Fruit fly (Drosophila melanogaster) whole organism, embryonic: ENCODE data around the gene CG14805.

Source experiments
- Antp ChIP-seq: fragments of 200-800 bp; sonication (Bioruptor generic); optimal IDR thresholded peaks from 3 replicates; lab custom pipeline; 2016; ENCODE audit warnings: missing biosample characterization, missing genetic modification characterization
- Atf3 ChIP-seq: fragments of 200-800 bp; sonication (Bioruptor generic); optimal IDR thresholded peaks from 3 replicates; lab custom pipeline; 2016; ENCODE audit warnings: missing biosample characterization, missing genetic modification characterization
- BtbVII ChIP-seq: fragments of 200-800 bp; sonication (Bioruptor generic); optimal IDR thresholded peaks from 3 replicates; lab custom pipeline; 2017; ENCODE audit warnings: missing biosample characterization, mild to moderate bottlenecking, missing genetic modification characterization
- CG10274 ChIP-seq: fragments of 200-800 bp; sonication (Bioruptor generic); optimal IDR thresholded peaks from 3 replicates; lab custom pipeline; 2017; ENCODE audit warnings: missing biosample characterization, mild to moderate bottlenecking, missing genetic modification characterization
- CG10543 ChIP-seq: fragments of 200-800 bp; sonication (Bioruptor generic); optimal IDR thresholded peaks from 3 replicates; lab custom pipeline; 2017; ENCODE audit warnings: missing biosample characterization, mild to moderate bottlenecking, missing genetic modification characterization, moderate library complexity
- CG11085 ChIP-seq: fragments of 200-800 bp; sonication (Bioruptor generic); IDR thresholded peaks from 2 replicates; pipeline ENCODE4 v1.3.6; 2022; ENCODE audit warnings: missing biosample characterization, missing genetic modification characterization
- CG13123 ChIP-seq: fragments of 200-800 bp; sonication (Bioruptor generic); optimal IDR thresholded peaks from 2 replicates; lab custom pipeline; 2016; ENCODE audit warnings: missing biosample characterization, missing genetic modification characterization
- CG14667 ChIP-seq: fragments of 200-800 bp; sonication (Bioruptor generic); IDR thresholded peaks from 2 replicates; pipeline ENCODE4 v1.3.6; 2022; ENCODE audit warnings: missing biosample characterization, missing genetic modification characterization
- CG15479 ChIP-seq: fragments of 200-800 bp; sonication (Bioruptor generic); optimal IDR thresholded peaks from 3 replicates; lab custom pipeline; 2019; ENCODE audit warnings: missing biosample characterization, mild to moderate bottlenecking, missing genetic modification characterization, moderate library complexity
- CG16813 ChIP-seq: fragments of 200-800 bp; sonication (Bioruptor generic); IDR thresholded peaks from 3 replicates; pipeline ENCODE4 v1.3.6; 2022; ENCODE audit warnings: missing biosample characterization, missing genetic modification characterization; ENCODE audit not compliant: partially characterized antibody
- CG16863 ChIP-seq: fragments of 200-800 bp; sonication (Bioruptor generic); optimal IDR thresholded peaks from 3 replicates; lab custom pipeline; 2016; ENCODE audit warnings: missing biosample characterization, missing genetic modification characterization
- CG17328 ChIP-seq: fragments of 200-800 bp; sonication (Bioruptor generic); IDR thresholded peaks from 2 replicates; pipeline ENCODE4 v1.3.6; 2022; ENCODE audit warnings: missing biosample characterization, missing genetic modification characterization
- CG17829 ChIP-seq: fragments of 200-800 bp; optimal IDR thresholded peaks from 2 replicates; lab custom pipeline; 2019; ENCODE audit warnings: missing biosample characterization, mild to moderate bottlenecking, missing genetic modification characterization, moderate library complexity
- CG1832 ChIP-seq: fragments of 200-800 bp; sonication (Bioruptor generic); optimal IDR thresholded peaks from 2 replicates; lab custom pipeline; 2017; ENCODE audit warnings: missing biosample characterization, mild to moderate bottlenecking, missing genetic modification characterization, inconsistent platforms
- CG18599 ChIP-seq: fragments of 200-800 bp; sonication (Bioruptor generic); optimal IDR thresholded peaks from 3 replicates; lab custom pipeline; 2017; ENCODE audit warnings: missing biosample characterization, missing genetic modification characterization, mild to moderate bottlenecking, moderate library complexity, missing genetic modification reagents
- CG2129 ChIP-seq: fragments of 200-800 bp; sonication (Bioruptor generic); IDR thresholded peaks from 2 replicates; pipeline ENCODE4 v1.3.6; 2022; ENCODE audit warnings: missing biosample characterization, missing genetic modification characterization; ENCODE audit not compliant: partially characterized antibody
- CG2202 ChIP-seq: fragments of 200-800 bp; sonication (Bioruptor generic); optimal IDR thresholded peaks from 2 replicates; lab custom pipeline; 2018; ENCODE audit warnings: missing biosample characterization, mild to moderate bottlenecking, missing genetic modification characterization
- CG30403 ChIP-seq: fragments of 200-800 bp; sonication (Bioruptor generic); optimal IDR thresholded peaks from 3 replicates; lab custom pipeline; 2016; ENCODE audit warnings: missing biosample characterization, missing genetic modification characterization
- CG31388 ChIP-seq: fragments of 200-800 bp; sonication (Bioruptor generic); optimal IDR thresholded peaks from 2 replicates; lab custom pipeline; 2016; ENCODE audit warnings: missing biosample characterization, missing genetic modification characterization
- CG3838 ChIP-seq: fragments of 200-800 bp; sonication (Bioruptor generic); optimal IDR thresholded peaks from 3 replicates; lab custom pipeline; 2016; ENCODE audit warnings: missing biosample characterization, missing genetic modification characterization
- CG4617 ChIP-seq: fragments of 200-800 bp; sonication (Bioruptor generic); optimal IDR thresholded peaks from 3 replicates; lab custom pipeline; 2016; ENCODE audit warnings: missing biosample characterization, missing genetic modification characterization, borderline replicate concordance
- CG4820 ChIP-seq: fragments of 200-800 bp; sonication (Bioruptor generic); optimal IDR thresholded peaks from 3 replicates; lab custom pipeline; 2016; ENCODE audit warnings: missing biosample characterization, missing genetic modification characterization
- CG8478 ChIP-seq: fragments of >200 bp; optimal IDR thresholded peaks from 2 replicates; lab custom pipeline; 2018
- CG9727 ChIP-seq: fragments of 200-800 bp; sonication (Bioruptor generic); optimal IDR thresholded peaks from 3 replicates; lab custom pipeline; 2017; ENCODE audit warnings: missing biosample characterization, mild to moderate bottlenecking, missing genetic modification characterization
- E2f2 ChIP-seq: fragments of 200-800 bp; sonication (Bioruptor generic); IDR thresholded peaks from 2 replicates; pipeline ENCODE4 v1.3.6; 2022; ENCODE audit warnings: missing biosample characterization, missing genetic modification characterization
- Ets65A ChIP-seq: fragments of 200-800 bp; sonication (Bioruptor generic); peaks from one replicate; lab custom pipeline; 2016; ENCODE audit warnings: missing biosample characterization, missing genetic modification characterization
- Fer3 ChIP-seq: fragments of 200-800 bp; sonication (Bioruptor generic); optimal IDR thresholded peaks from 2 replicates; lab custom pipeline; 2018; ENCODE audit warnings: missing biosample characterization, mild to moderate bottlenecking, missing genetic modification characterization, moderate library complexity
- Gug ChIP-seq: fragments of 200-800 bp; sonication (Bioruptor generic); IDR thresholded peaks from 4 replicates; pipeline ENCODE4 v1.3.6; 2022; ENCODE audit warnings: missing biosample characterization, missing genetic modification characterization
- HLH4C ChIP-seq: fragments of 200-800 bp; sonication (Bioruptor generic); IDR thresholded peaks from 3 replicates; pipeline ENCODE4 v1.3.6; 2022; ENCODE audit warnings: missing biosample characterization, missing genetic modification characterization; ENCODE audit not compliant: partially characterized antibody
- Lpt ChIP-seq: fragments of >200 bp; optimal IDR thresholded peaks from 2 replicates; lab custom pipeline; 2018; ENCODE audit warnings: missing biosample characterization, missing genetic modification characterization
- NC2α ChIP-seq: fragments of 200-800 bp; sonication (Bioruptor generic); optimal IDR thresholded peaks from 2 replicates; lab custom pipeline; 2016; ENCODE audit warnings: missing biosample characterization, missing genetic modification characterization
- Oli ChIP-seq: fragments of 200-800 bp; sonication (Bioruptor generic); optimal IDR thresholded peaks from 2 replicates; lab custom pipeline; 2018; ENCODE audit warnings: missing biosample characterization, mild to moderate bottlenecking, missing genetic modification characterization, moderate library complexity
- Rx ChIP-seq: fragments of 200-800 bp; sonication (Bioruptor generic); IDR thresholded peaks from 2 replicates; pipeline ENCODE4 v1.3.6; 2022; ENCODE audit warnings: missing biosample characterization, missing genetic modification characterization
- Xbp1 ChIP-seq: fragments of 200-800 bp; sonication (Bioruptor generic); optimal IDR thresholded peaks from 3 replicates; lab custom pipeline; 2016; ENCODE audit warnings: missing biosample characterization, mild to moderate bottlenecking, missing genetic modification characterization
- amos ChIP-seq: fragments of 200-800 bp; sonication (Bioruptor generic); IDR thresholded peaks from 2 replicates; pipeline ENCODE4 v1.3.6; 2022; ENCODE audit warnings: missing biosample characterization, missing genetic modification characterization; ENCODE audit not compliant: partially characterized antibody
- cato ChIP-seq: fragments of 200-800 bp; sonication (Bioruptor generic); optimal IDR thresholded peaks from 2 replicates; lab custom pipeline; 2016; ENCODE audit warnings: missing biosample characterization, missing genetic modification characterization, borderline replicate concordance
- crol ChIP-seq: fragments of 200-800 bp; sonication (Bioruptor generic); IDR thresholded peaks from 2 replicates; pipeline ENCODE4 v1.3.6; 2022; ENCODE audit warnings: missing biosample characterization, missing genetic modification characterization
- danr ChIP-seq: fragments of 200-800 bp; sonication (Bioruptor generic); IDR thresholded peaks from 2 replicates; pipeline ENCODE4 v1.3.6; 2022; ENCODE audit warnings: missing biosample characterization, missing genetic modification characterization
- gt ChIP-seq: fragments of 200-800 bp; sonication (Bioruptor generic); IDR thresholded peaks from 2 replicates; pipeline ENCODE4 v1.3.6; 2022; ENCODE audit warnings: missing biosample characterization, missing genetic modification characterization
- jing ChIP-seq: fragments of 200-800 bp; sonication (Bioruptor generic); optimal IDR thresholded peaks from 2 replicates; lab custom pipeline; 2018; ENCODE audit warnings: missing biosample characterization, mild to moderate bottlenecking, missing genetic modification characterization
- jumu ChIP-seq: fragments of 200-800 bp; sonication (Bioruptor generic); optimal IDR thresholded peaks from 3 replicates; lab custom pipeline; 2016; ENCODE audit warnings: missing biosample characterization, missing genetic modification characterization
- pb ChIP-seq: fragments of 200-800 bp; sonication (Bioruptor generic); optimal IDR thresholded peaks from 3 replicates; lab custom pipeline; 2016; ENCODE audit warnings: missing biosample characterization, missing genetic modification characterization
- pita ChIP-seq: fragments of 200-800 bp; sonication (Bioruptor generic); optimal IDR thresholded peaks from 2 replicates; lab custom pipeline; 2017; ENCODE audit warnings: missing biosample characterization, mild to moderate bottlenecking, missing genetic modification characterization
- prd ChIP-seq, 3 experiments: fragments of >200 bp in 2 of 3; fragments of 200-800 bp in 1 of 3; sonication (Bioruptor generic) in 1 of 3; optimal IDR thresholded peaks in 2 of 3; IDR thresholded peaks in 1 of 3; 2 replicates in 2 of 3; 3 replicates in 1 of 3; pipeline versions ENCODE4 v1.3.6 to Lab custom; 2017 to 2022; ENCODE audit warnings: missing biosample characterization in 1 of 3, missing genetic modification characterization in 1 of 3
- salm ChIP-seq: fragments of 200-800 bp; sonication (Bioruptor generic); optimal IDR thresholded peaks from 2 replicates; lab custom pipeline; 2018; ENCODE audit warnings: missing biosample characterization, mild to moderate bottlenecking, missing genetic modification characterization
- sna ChIP-seq: fragments of 200-800 bp; sonication (Bioruptor generic); IDR thresholded peaks from 2 replicates; pipeline ENCODE4 v1.3.6; 2022; ENCODE audit warnings: missing biosample characterization, missing genetic modification characterization; ENCODE audit not compliant: partially characterized antibody
- tgo ChIP-seq: fragments of 200-800 bp; sonication (Bioruptor generic); IDR thresholded peaks from 3 replicates; pipeline ENCODE4 v1.3.6; 2022; ENCODE audit warnings: missing biosample characterization, missing genetic modification characterization
- tin ChIP-seq: fragments of 200-800 bp; sonication (Bioruptor generic); optimal IDR thresholded peaks from 3 replicates; lab custom pipeline; 2016; ENCODE audit warnings: missing biosample characterization, missing genetic modification characterization
- trem ChIP-seq: fragments of 200-800 bp; optimal IDR thresholded peaks from 3 replicates; lab custom pipeline; 2019; ENCODE audit warnings: missing biosample characterization, mild to moderate bottlenecking, missing genetic modification characterization, moderate library complexity
- usp ChIP-seq: fragments of >200 bp; optimal IDR thresholded peaks from 2 replicates; lab custom pipeline; 2017; ENCODE audit warnings: missing biosample characterization, missing genetic modification characterization
- zfh2 ChIP-seq: fragments of 200-800 bp; sonication (Bioruptor generic); optimal IDR thresholded peaks from 2 replicates; lab custom pipeline; 2016; ENCODE audit warnings: missing biosample characterization, missing genetic modification characterization

Gene CG14805

dm6 chrX:1899445-1900085 lies 22.4 kb downstream of the CG14805 start (continued):
- TF ChIP-seq CG9727 (GFP tag; lab: Kevin White, UChicago) = no peak
- peak; percentile 37 for TF ChIP-seq CG17829 (tag; lab: Kevin White, UChicago)
- TF ChIP-seq gt = no peak
- peak; percentile 80 for TF ChIP-seq CG8478 (lab: Kevin White, UChicago)
- no peak for TF ChIP-seq CG17328 (GFP tag; lab: Robert Waterston, UW)
- TF ChIP-seq Antp (GFP tag; lab: Kevin White, UChicago) = no peak
- no peak for TF ChIP-seq CG13123 (GFP tag; lab: Kevin White, UChicago)
- TF ChIP-seq Atf3 = no peak
- no peak for TF ChIP-seq pita (GFP tag; lab: Kevin White, UChicago)
- no peak for TF ChIP-seq CG10543 (GFP tag; lab: Kevin White, UChicago)
- no peak for TF ChIP-seq Rx
- TF ChIP-seq usp (GFP tag; lab: Kevin White, UChicago) = no peak
- no peak for TF ChIP-seq CG16813 (GFP tag; lab: Robert Waterston, UW)
- no peak for TF ChIP-seq prd (optimal IDR thresholded peaks at IDR 0.05; lab: Kevin White, UChicago)
- TF ChIP-seq prd (GFP tag; IDR thresholded peaks at IDR 0.05; lab: Robert Waterston, UW) = no peak
- peak; percentile 30 for TF ChIP-seq CG1832
- TF ChIP-seq CG2129 = no peak
- no peak for TF ChIP-seq danr
- peak; percentile 87 for TF ChIP-seq crol (GFP tag; lab: Robert Waterston, UW)
- no peak for TF ChIP-seq amos (GFP tag; lab: Robert Waterston, UW)
- TF ChIP-seq Lpt = no peak
- no peak for TF ChIP-seq tgo (GFP tag; lab: Robert Waterston, UW)
- TF ChIP-seq trem (tag; lab: Kevin White, UChicago) = peak; percentile 13
- TF ChIP-seq CG4617 (GFP tag; lab: Kevin White, UChicago) = peak; percentile 36
- TF ChIP-seq Xbp1 (GFP tag; lab: Kevin White, UChicago) = no peak
- no peak for TF ChIP-seq tin (GFP tag; lab: Kevin White, UChicago)
- no peak for TF ChIP-seq jing
- TF ChIP-seq HLH4C (GFP tag; lab: Robert Waterston, UW) = no peak
- no peak for TF ChIP-seq BtbVII
- no peak for TF ChIP-seq Gug (GFP tag; lab: Robert Waterston, UW)
- TF ChIP-seq E2f2 (GFP tag; lab: Robert Waterston, UW) = no peak
- TF ChIP-seq CG16863 (GFP tag; lab: Kevin White, UChicago) = no peak
- TF ChIP-seq cato (GFP tag; lab: Kevin White, UChicago) = no peak
- no peak for TF ChIP-seq pb
- no peak for TF ChIP-seq sna (GFP tag; lab: Robert Waterston, UW)
- no peak for TF ChIP-seq Fer3 (tag; lab: Kevin White, UChicago)
- no peak for TF ChIP-seq CG11085 (GFP tag; lab: Robert Waterston, UW)
- peak; percentile 2 for TF ChIP-seq CG18599 (GFP tag; lab: Kevin White, UChicago)
- no peak for TF ChIP-seq NC2α (GFP tag; lab: Kevin White, UChicago)
- TF ChIP-seq CG14667 = no peak
- TF ChIP-seq CG2202 (tag; lab: Kevin White, UChicago) = no peak
- no peak for TF ChIP-seq Ets65A (GFP tag; lab: Kevin White, UChicago)
- TF ChIP-seq CG3838 (GFP tag; lab: Kevin White, UChicago) = no peak
- no peak for TF ChIP-seq CG31388 (GFP tag; lab: Kevin White, UChicago)
- peak; percentile 99 for TF ChIP-seq CG15479 (GFP tag; lab: Kevin White, UChicago)
- no peak for TF ChIP-seq CG30403
- no peak for TF ChIP-seq CG4820 (GFP tag; lab: Kevin White, UChicago)
- TF ChIP-seq CG10274 = no peak
- no peak for TF ChIP-seq Oli (tag; lab: Kevin White, UChicago)
- no peak for TF ChIP-seq jumu (GFP tag; lab: Kevin White, UChicago)
- TF ChIP-seq zfh2 (GFP tag; lab: Kevin White, UChicago) = no peak
- TF ChIP-seq salm (tag; lab: Kevin White, UChicago) = no peak
